1 fruit fly cellular context compared by ENCODE assay signal in genomic region chr3L:14969171-14969570, dm6.
A peak's percentile ranks its signal among the peaks of the same experiment; 100 is the strongest.
TF ChIP-seq lines count a peak whose summit lies in the region.

Gene Tom, plus strand, starts transcription at chr3L:14969344.

TF ChIP-seq in whole organism, embryonic, 481 proteins besides CTCF, POLR2A, EP300 and RAD21 (continued from another document):
- TF ChIP-seq inv (GFP tag; IDR thresholded peaks at IDR 0.05; lab: Robert Waterston, UW; ENCODE audit: partially characterized antibody) (no peak), kah (GFP tag; optimal IDR thresholded peaks at IDR 0.05; lab: Kevin White, UChicago) (peak; percentile 99), kni (GFP tag; optimal IDR thresholded peaks at IDR 0.05; lab: Kevin White, UChicago) (peak; percentile 98), CG11093 (GFP tag; IDR thresholded peaks at IDR 0.05; lab: Robert Waterston, UW) (no peak), CG4730 (GFP tag; IDR thresholded peaks at IDR 0.05; lab: Robert Waterston, UW) (no peak), Deaf1 (tag; optimal IDR thresholded peaks at IDR 0.05; lab: Kevin White, UChicago) (peak; percentile 13), Opbp (GFP tag; IDR thresholded peaks at IDR 0.05; lab: Robert Waterston, UW; ENCODE audit: partially characterized antibody) (0 out of 3 replicates have a peak, but pooled peaks have one; percentile 19), prd (optimal IDR thresholded peaks at IDR 0.05; lab: Kevin White, UChicago) (no peak), prd (GFP tag; IDR thresholded peaks at IDR 0.05; lab: Robert Waterston, UW) (peak; percentile 11; the same call in 1 of the 3 replicates), sens (GFP tag; lab: Kevin White, UChicago) (peak; percentile 65), ems (GFP tag; optimal IDR thresholded peaks at IDR 0.05; lab: Kevin White, UChicago) (peak; percentile 23), fd102C (GFP tag; optimal IDR thresholded peaks at IDR 0.05; lab: Kevin White, UChicago) (peak; percentile 50), zen (tag; optimal IDR thresholded peaks at IDR 0.05; lab: Kevin White, UChicago) (peak; percentile 6), NC2β (GFP tag; optimal IDR thresholded peaks at IDR 0.05; lab: Kevin White, UChicago) (peak; percentile 49), CG8290 (GFP tag; optimal IDR thresholded peaks at IDR 0.05; lab: Kevin White, UChicago) (no peak), CG8290 (tag; optimal IDR thresholded peaks at IDR 0.05; lab: Kevin White, UChicago) (peak in 1 of 2 experiments; percentile 6), lbe (GFP tag; optimal IDR thresholded peaks at IDR 0.05; lab: Kevin White, UChicago) (peak; percentile 10), Oaz (GFP tag; IDR thresholded peaks at IDR 0.05; lab: Robert Waterston, UW) (no peak), Stat92E (GFP tag; optimal IDR thresholded peaks at IDR 0.05; lab: Kevin White, UChicago) (peak in 1 of 3 experiments; percentile 1), Antp (GFP tag; optimal IDR thresholded peaks at IDR 0.05; lab: Kevin White, UChicago) (peak; percentile 4), p53 (GFP tag; optimal IDR thresholded peaks at IDR 0.05; lab: Kevin White, UChicago) (peak; percentile 83), Dll (GFP tag; IDR thresholded peaks at IDR 0.05; lab: Robert Waterston, UW; ENCODE audit: partially characterized antibody) (no peak), BEAF-32 (GFP tag; optimal IDR thresholded peaks at IDR 0.05; lab: Kevin White, UChicago) (no peak), CG9727 (GFP tag; optimal IDR thresholded peaks at IDR 0.05; lab: Kevin White, UChicago) (no peak), CG42726 (GFP tag; IDR thresholded peaks at IDR 0.05; lab: Robert Waterston, UW; ENCODE audit: partially characterized antibody) (no peak), chm (GFP tag; IDR thresholded peaks at IDR 0.05; lab: Robert Waterston, UW) (peak; percentile 84; the same call in 1 of the 2 replicates), CG15479 (GFP tag; optimal IDR thresholded peaks at IDR 0.05; lab: Kevin White, UChicago) (peak; percentile 91), Tbp (GFP tag; optimal IDR thresholded peaks at IDR 0.05; lab: Kevin White, UChicago) (peak; percentile 92), CG1603 (tag; optimal IDR thresholded peaks at IDR 0.05; lab: Kevin White, UChicago) (peak; percentile 18)
